Worm (Caenorhabditis elegans): ENCODE measurements around the gene ncx-7.

The ncx-7 gene

ce11 chrIII:9700114-9700690 is 19.9 kb downstream of the ncx-7 start:
- TF ChIP-seq hlh-6 (tag; optimal IDR thresholded peaks at IDR 0.05): peak; percentile 50
- TF ChIP-seq hlh-13 (GFP tag; optimal IDR thresholded peaks at IDR 0.05): no peak
- TF ChIP-seq unc-42 (tag; optimal IDR thresholded peaks at IDR 0.05): peak; percentile 40
- peak; percentile 80 for TF ChIP-seq unc-55 (GFP tag; optimal IDR thresholded peaks at IDR 0.05)
- no peak for TF ChIP-seq eyg-1 (tag; optimal IDR thresholded peaks at IDR 0.05)
- TF ChIP-seq sdc-2 (tag; optimal IDR thresholded peaks at IDR 0.05): peak; percentile 29
- peak; percentile 2 for TF ChIP-seq ceh-31 (tag; optimal IDR thresholded peaks at IDR 0.05)

ce11 chrIII:9699576-9699975 is 20.5 kb downstream of the ncx-7 start, which contains the start of gene tlk-1:
Gene tlk-1, plus strand, starts transcription at chrIII:9699876.
- TF ChIP-seq rnt-1 (tag; optimal IDR thresholded peaks at IDR 0.05) (no peak), pag-3 (tag; optimal IDR thresholded peaks at IDR 0.05; ENCODE audit: borderline replicate concordance) (no peak), mec-3 (tag; optimal IDR thresholded peaks at IDR 0.05; ENCODE audit: borderline replicate concordance) (no peak), fkh-10 (GFP tag; optimal IDR thresholded peaks at IDR 0.05) (no peak), pax-1 (tag; optimal IDR thresholded peaks at IDR 0.05) (no peak), ztf-16 (tag; optimal IDR thresholded peaks at IDR 0.05) (no peak), ceh-19 (GFP tag; optimal IDR thresholded peaks at IDR 0.05) (no peak), sdc-2 (tag; optimal IDR thresholded peaks at IDR 0.05) (no peak), unc-3 (GFP tag; conservative IDR thresholded peaks at IDR 0.05) (no peak), unc-3 (tag; optimal IDR thresholded peaks at IDR 0.05) (no peak), ceh-2 (tag; optimal IDR thresholded peaks at IDR 0.05) (no peak), ceh-24 (tag; optimal IDR thresholded peaks at IDR 0.05) (no peak)

ce11 chrIII:9698635-9699396 is 21.3 kb downstream of the ncx-7 start:
- no peak for TF ChIP-seq C38D4.7 (GFP tag; optimal IDR thresholded peaks at IDR 0.05)
- peak; percentile 5 for TF ChIP-seq elt-2 (tag; optimal IDR thresholded peaks at IDR 0.05)

- TF ChIP-seq ceh-14 (tag; optimal IDR thresholded peaks at IDR 0.05) (no peak), C08G9.2 (tag; optimal IDR thresholded peaks at IDR 0.05) (no peak), pros-1 (tag; optimal IDR thresholded peaks at IDR 0.05) (no peak), ceh-9 (tag; optimal IDR thresholded peaks at IDR 0.05) (no peak), ceh-34 (tag; optimal IDR thresholded peaks at IDR 0.05) (no peak), madf-2 (tag; optimal IDR thresholded peaks at IDR 0.05) (no peak), syd-9 (tag; optimal IDR thresholded peaks at IDR 0.05) (no peak), fax-1 (tag; optimal IDR thresholded peaks at IDR 0.05) (no peak), nhr-232 (tag; optimal IDR thresholded peaks at IDR 0.05) (no peak), elt-2 (tag; optimal IDR thresholded peaks at IDR 0.05) (no peak), hlh-15 (tag; optimal IDR thresholded peaks at IDR 0.05) (no peak), nhr-11 (tag; optimal IDR thresholded peaks at IDR 0.05) (no peak), ceh-6 (GFP tag; optimal IDR thresholded peaks at IDR 0.05) (no peak), npax-4 (tag; optimal IDR thresholded peaks at IDR 0.05) (no peak), che-1 (tag; optimal IDR thresholded peaks at IDR 0.05) (no peak)
These were observed 22.2 kb downstream of the ncx-7 start for ce11 chrIII:9697886-9698285.

ce11 chrIII:9697323-9697722 is 22.8 kb downstream of the ncx-7 start:
- peak; percentile 53 for TF ChIP-seq ceh-18 (tag; optimal IDR thresholded peaks at IDR 0.05)
- peak; percentile 34 for TF ChIP-seq tbx-2 (tag; optimal IDR thresholded peaks at IDR 0.05)
- peak; percentile 59 for TF ChIP-seq F13H6.1 (tag; optimal IDR thresholded peaks at IDR 0.05)
- peak; percentile 70 for TF ChIP-seq nfya-1 (tag; optimal IDR thresholded peaks at IDR 0.05)
- TF ChIP-seq zip-5 (tag; optimal IDR thresholded peaks at IDR 0.05): no peak
- peak; percentile 6 for TF ChIP-seq ceh-31 (tag; optimal IDR thresholded peaks at IDR 0.05)
- TF ChIP-seq unc-86 (tag; optimal IDR thresholded peaks at IDR 0.05): peak; percentile 3
- peak; percentile 18 for TF ChIP-seq ceh-34 (tag; optimal IDR thresholded peaks at IDR 0.05)
- TF ChIP-seq nhr-11 (tag; optimal IDR thresholded peaks at IDR 0.05): no peak
